Worm (Caenorhabditis elegans) whole organism, L3 larva: ENCODE measurements around the gene H08J19.1.
A peak's percentile ranks its signal among the peaks of the same experiment; 100 is the strongest.

Experiments used
- aly-2 ChIP-seq: fragments of 150-350 bp; optimal IDR thresholded peaks from 2 replicates; lab custom pipeline; 2014; ENCODE audit warnings: missing biosample characterization, missing genetic modification characterization
- daf-12 ChIP-seq: fragments of 150-350 bp; optimal IDR thresholded peaks from 2 replicates; lab custom pipeline; 2014; ENCODE audit warnings: missing biosample characterization, missing genetic modification reagents, missing genetic modification characterization
- nhr-11 ChIP-seq: fragments of 150-350 bp; optimal IDR thresholded peaks from 2 replicates; lab custom pipeline; 2014; ENCODE audit warnings: missing biosample characterization, missing genetic modification characterization
- nhr-23 ChIP-seq: fragments of 150-350 bp; optimal IDR thresholded peaks from 2 replicates; lab custom pipeline; 2014; ENCODE audit warnings: missing biosample characterization, missing genetic modification reagents, missing genetic modification characterization
- skn-1 ChIP-seq: fragments of 150-350 bp; optimal IDR thresholded peaks from 2 replicates; lab custom pipeline; 2014; ENCODE audit warnings: missing biosample characterization, missing genetic modification characterization
- zag-1 ChIP-seq: fragments of 150-350 bp; optimal IDR thresholded peaks from 2 replicates; lab custom pipeline; 2014; ENCODE audit warnings: missing biosample characterization, missing genetic modification characterization

DNA sequence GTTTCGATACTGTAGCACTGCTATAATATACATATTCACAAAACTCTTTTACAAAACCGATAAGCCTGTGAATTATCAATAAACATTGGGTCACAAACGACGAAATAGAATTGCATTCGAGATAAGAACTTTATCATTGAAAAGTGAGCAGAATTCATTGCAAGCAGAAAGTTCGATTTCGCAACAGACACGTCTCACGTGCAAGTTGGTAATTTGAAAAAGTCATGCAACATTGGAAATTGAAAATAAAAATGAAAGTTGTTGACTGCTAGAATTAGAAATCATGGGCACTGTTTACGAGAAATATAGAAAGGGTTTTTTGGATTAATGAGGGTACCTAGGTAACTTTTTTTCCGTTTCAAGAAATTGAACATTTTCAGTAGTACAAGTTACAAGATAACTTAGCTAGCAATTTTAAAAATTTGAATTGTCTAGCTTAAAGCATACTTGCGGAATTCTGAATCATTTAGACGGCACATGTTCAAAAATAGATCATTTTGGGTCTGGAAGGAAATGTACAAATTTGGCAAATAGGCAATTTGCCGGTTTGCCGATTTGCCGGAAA, 32.1 kb upstream of the H08J19.1 start:
- TF ChIP-seq zag-1 (tag; lab: Kevin White, UChicago) (no peak), aly-2 (tag; lab: Kevin White, UChicago) (peak; percentile 51), skn-1 (tag; lab: Kevin White, UChicago) (peak; percentile 59), daf-12 (tag; lab: Kevin White, UChicago) (no peak), nhr-11 (no peak), nhr-23 (tag; lab: Kevin White, UChicago) (peak; percentile 17)
